3 fruit fly cellular contexts compared by ENCODE assay signal in genomic region chr2L:2574717-2575273, dm6.
TF ChIP-seq lines count a peak whose summit lies in the region.

Gene Rad1 (minus strand): TSS chr2L:2575052.
Gene Sws1 (minus strand): TSS chr2L:2575052.

- peak; percentile 57 for TF ChIP-seq CTCF in whole organism, embryonic (GFP tag; optimal IDR thresholded peaks at IDR 0.05; lab: Kevin White, UChicago)

TF ChIP-seq in whole organism, embryonic, 481 proteins besides CTCF, POLR2A, EP300 and RAD21 (continues in another document):
- TF ChIP-seq CG9215 (GFP tag; IDR thresholded peaks at IDR 0.05; lab: Robert Waterston, UW) (no peak), trem (tag; optimal IDR thresholded peaks at IDR 0.05; lab: Kevin White, UChicago) (peak; percentile 84), CG14965 (GFP tag; optimal IDR thresholded peaks at IDR 0.05; lab: Kevin White, UChicago; ENCODE audit: borderline replicate concordance) (no peak), Dp (GFP tag; optimal IDR thresholded peaks at IDR 0.05; lab: Kevin White, UChicago) (peak; percentile 92), gro (GFP tag; optimal IDR thresholded peaks at IDR 0.05; lab: Kevin White, UChicago) (no peak), CG14710 (tag; optimal IDR thresholded peaks at IDR 0.05; lab: Kevin White, UChicago) (peak; percentile 24), Dref (GFP tag; IDR thresholded peaks at IDR 0.05; lab: Robert Waterston, UW) (peak; percentile 43; the same call in 1 of the 2 replicates), Pdp1 (GFP tag; optimal IDR thresholded peaks at IDR 0.05; lab: Kevin White, UChicago) (peak in 1 of 2 experiments; percentile 57), Bgb (GFP tag; IDR thresholded peaks at IDR 0.05; lab: Robert Waterston, UW; ENCODE audit: partially characterized antibody) (peak; percentile 20; the same call in 1 of the 2 replicates), amos (GFP tag; IDR thresholded peaks at IDR 0.05; lab: Robert Waterston, UW; ENCODE audit: partially characterized antibody) (0 out of 2 replicates have a peak, but pooled peaks have one; percentile 12), vvl (GFP tag; IDR thresholded peaks at IDR 0.05; lab: Robert Waterston, UW) (peak; percentile 78), CG9797 (GFP tag; optimal IDR thresholded peaks at IDR 0.05; lab: Kevin White, UChicago) (peak; percentile 20), crp (GFP tag; optimal IDR thresholded peaks at IDR 0.05; lab: Kevin White, UChicago) (peak; percentile 66 to 93), Sin3A (optimal IDR thresholded peaks at IDR 0.05; lab: Kevin White, UChicago) (peak; percentile 26), tll (GFP tag; optimal IDR thresholded peaks at IDR 0.05; lab: Kevin White, UChicago) (peak in 1 of 2 experiments; percentile 66), unpg (GFP tag; optimal IDR thresholded peaks at IDR 0.05; lab: Kevin White, UChicago) (no peak), CG17186 (GFP tag; optimal IDR thresholded peaks at IDR 0.05; lab: Kevin White, UChicago) (no peak), insv (GFP tag; optimal IDR thresholded peaks at IDR 0.05; lab: Kevin White, UChicago) (peak in 1 of 2 experiments; percentile 92), CG15514 (GFP tag; optimal IDR thresholded peaks at IDR 0.05; lab: Kevin White, UChicago) (peak; percentile 65), CG2116 (GFP tag; optimal IDR thresholded peaks at IDR 0.05; lab: Kevin White, UChicago) (peak; percentile 32), MBD-R2 (GFP tag; IDR thresholded peaks at IDR 0.05; lab: Robert Waterston, UW) (peak; percentile 84), ERR (GFP tag; optimal IDR thresholded peaks at IDR 0.05; lab: Kevin White, UChicago) (no peak), Gug (GFP tag; IDR thresholded peaks at IDR 0.05; lab: Robert Waterston, UW) (no peak), Nf-YA (GFP tag; IDR thresholded peaks at IDR 0.05; lab: Robert Waterston, UW) (no peak), CG18011 (GFP tag; optimal IDR thresholded peaks at IDR 0.05; lab: Kevin White, UChicago) (peak; percentile 91), Myb (GFP tag; optimal IDR thresholded peaks at IDR 0.05; lab: Kevin White, UChicago) (peak; percentile 6), ranshi (GFP tag; IDR thresholded peaks at IDR 0.05; lab: Robert Waterston, UW) (peak; percentile 95), nom (GFP tag; optimal IDR thresholded peaks at IDR 0.05; lab: Kevin White, UChicago) (no peak), gfzf (GFP tag; optimal IDR thresholded peaks at IDR 0.05; lab: Kevin White, UChicago) (peak; percentile 31)

TF ChIP-seq in whole organism, prepupa, 60 proteins besides CTCF, POLR2A, EP300 and RAD21:
- no peak for TF ChIP-seq Ets96B (tag; optimal IDR thresholded peaks at IDR 0.05; lab: Kevin White, UChicago)
- TF ChIP-seq salr (GFP tag; optimal IDR thresholded peaks at IDR 0.05; lab: Kevin White, UChicago): no peak
- TF ChIP-seq CG9139 (GFP tag; optimal IDR thresholded peaks at IDR 0.05; lab: Kevin White, UChicago): no peak
- TF ChIP-seq CG16779 (tag; optimal IDR thresholded peaks at IDR 0.05; lab: Kevin White, UChicago): no peak
- TF ChIP-seq dac (GFP tag; optimal IDR thresholded peaks at IDR 0.05; lab: Kevin White, UChicago): no peak
- peak; percentile 8 for TF ChIP-seq CG8319 (GFP tag; optimal IDR thresholded peaks at IDR 0.05; lab: Kevin White, UChicago)
- TF ChIP-seq vri (GFP tag; optimal IDR thresholded peaks at IDR 0.05; lab: Kevin White, UChicago): no peak

TF ChIP-seq in whole organism, wandering third instar larva, 38 proteins besides CTCF, POLR2A, EP300 and RAD21:
- TF ChIP-seq Jra (GFP tag; optimal IDR thresholded peaks at IDR 0.05; lab: Kevin White, UChicago) (no peak), sage (GFP tag; optimal IDR thresholded peaks at IDR 0.05; lab: Kevin White, UChicago) (no peak), dsf (GFP tag; optimal IDR thresholded peaks at IDR 0.05; lab: Kevin White, UChicago; ENCODE audit: borderline replicate concordance) (no peak), sv (GFP tag; optimal IDR thresholded peaks at IDR 0.05; lab: Kevin White, UChicago) (no peak), CG32264 (GFP tag; optimal IDR thresholded peaks at IDR 0.05; lab: Kevin White, UChicago) (no peak), Rel (GFP tag; optimal IDR thresholded peaks at IDR 0.05; lab: Kevin White, UChicago) (no peak), Rel (tag; optimal IDR thresholded peaks at IDR 0.05; lab: Kevin White, UChicago) (peak; percentile 16)
